Fruit fly (Drosophila melanogaster) whole organism, adult: ENCODE measurements around the gene waw.
A peak's percentile ranks its signal among the peaks of the same experiment; 100 is the strongest.

Experiments used
- CG11617 ChIP-seq: fragments of 200-800 bp; sonication (Bioruptor generic); optimal IDR thresholded peaks from 2 replicates; lab custom pipeline; 2017; ENCODE audit warnings: mild to moderate bottlenecking, missing biosample characterization, missing genetic modification reagents, missing genetic modification characterization
- CG12768 ChIP-seq: fragments of 200-800 bp; sonication (Bioruptor generic); optimal IDR thresholded peaks from 2 replicates; lab custom pipeline; 2017; ENCODE audit warnings: missing biosample characterization, missing genetic modification characterization, mild to moderate bottlenecking, moderate library complexity, missing genetic modification reagents
- CG14711 ChIP-seq: fragments of 200-800 bp; sonication (Bioruptor generic); optimal IDR thresholded peaks from 2 replicates; lab custom pipeline; 2018; ENCODE audit warnings: missing biosample characterization, mild to moderate bottlenecking, missing genetic modification characterization, moderate library complexity
- CG1620 ChIP-seq: fragments of 200-800 bp; sonication (Bioruptor generic); optimal IDR thresholded peaks from 2 replicates; lab custom pipeline; 2016; ENCODE audit warnings: missing biosample characterization, missing genetic modification characterization
- CG33017 ChIP-seq: fragments of 200-800 bp; sonication (Bioruptor generic); optimal IDR thresholded peaks from 2 replicates; lab custom pipeline; 2018; ENCODE audit warnings: missing biosample characterization, mild to moderate bottlenecking, missing genetic modification characterization, moderate library complexity
- CG5204 ChIP-seq: fragments of 200-800 bp; sonication (Bioruptor generic); optimal IDR thresholded peaks from 2 replicates; lab custom pipeline; 2016; ENCODE audit warnings: missing biosample characterization, missing genetic modification characterization
- CG7045 ChIP-seq: fragments of 200-800 bp; sonication (Bioruptor generic); optimal IDR thresholded peaks from 2 replicates; lab custom pipeline; 2017; ENCODE audit warnings: missing biosample characterization, mild to moderate bottlenecking, missing genetic modification characterization
- CG7101 ChIP-seq: fragments of 200-800 bp; sonication (Bioruptor generic); optimal IDR thresholded peaks from 2 replicates; lab custom pipeline; 2018; ENCODE audit warnings: missing biosample characterization, mild to moderate bottlenecking, missing genetic modification characterization, moderate library complexity
- Clk ChIP-seq: fragments of 200-800 bp; sonication (Bioruptor generic); optimal IDR thresholded peaks from 2 replicates; lab custom pipeline; 2017; ENCODE audit warnings: missing biosample characterization, missing genetic modification characterization
- Crg-1 ChIP-seq: fragments of 200-800 bp; sonication (Bioruptor generic); optimal IDR thresholded peaks from 2 replicates; lab custom pipeline; 2016; ENCODE audit warnings: missing biosample characterization, missing genetic modification characterization
- Hr96 ChIP-seq: fragments of 200-800 bp; sonication (Bioruptor generic); optimal IDR thresholded peaks from 2 replicates; lab custom pipeline; 2016; ENCODE audit warnings: missing biosample characterization, missing genetic modification characterization
- Mnt ChIP-seq: fragments of 200-800 bp; sonication (Bioruptor generic); optimal IDR thresholded peaks from 2 replicates; lab custom pipeline; 2016; ENCODE audit warnings: missing biosample characterization, mild to moderate bottlenecking, missing genetic modification characterization
- bab1 ChIP-seq: fragments of 200-800 bp; sonication (Bioruptor generic); optimal IDR thresholded peaks from 3 replicates; lab custom pipeline; 2019; ENCODE audit warnings: missing biosample characterization, mild to moderate bottlenecking, missing genetic modification characterization, moderate library complexity
- cic ChIP-seq: fragments of 200-800 bp; sonication (Bioruptor generic); optimal IDR thresholded peaks from 2 replicates; lab custom pipeline; 2017; ENCODE audit warnings: missing biosample characterization, mild to moderate bottlenecking, missing genetic modification characterization, moderate library complexity
- cnc ChIP-seq, 2 experiments: fragments of >200 bp; optimal IDR thresholded peaks; 2 replicates each; lab custom pipeline; 2017
- kay ChIP-seq: fragments of 200-800 bp; sonication (Bioruptor generic); peaks from one replicate; lab custom pipeline; 2016; ENCODE audit warnings: missing biosample characterization, missing genetic modification characterization, borderline replicate concordance
- ovo ChIP-seq: fragments of 200-800 bp; sonication (Bioruptor generic); optimal IDR thresholded peaks from 2 replicates; lab custom pipeline; 2016; ENCODE audit warnings: missing biosample characterization, missing genetic modification characterization
- pad ChIP-seq: fragments of 200-800 bp; sonication (Bioruptor generic); optimal IDR thresholded peaks from 3 replicates; lab custom pipeline; 2017; ENCODE audit warnings: missing biosample characterization, missing genetic modification characterization, mild to moderate bottlenecking, moderate library complexity, missing genetic modification reagents
- tj ChIP-seq: fragments of 200-800 bp; sonication (Bioruptor generic); optimal IDR thresholded peaks from 3 replicates; lab custom pipeline; 2017; ENCODE audit warnings: missing biosample characterization, mild to moderate bottlenecking, missing genetic modification characterization, moderate library complexity
- toe ChIP-seq: fragments of 200-800 bp; sonication (Bioruptor generic); optimal IDR thresholded peaks from 2 replicates; lab custom pipeline; 2016; ENCODE audit warnings: missing biosample characterization, missing genetic modification characterization

waw gene

DNA sequence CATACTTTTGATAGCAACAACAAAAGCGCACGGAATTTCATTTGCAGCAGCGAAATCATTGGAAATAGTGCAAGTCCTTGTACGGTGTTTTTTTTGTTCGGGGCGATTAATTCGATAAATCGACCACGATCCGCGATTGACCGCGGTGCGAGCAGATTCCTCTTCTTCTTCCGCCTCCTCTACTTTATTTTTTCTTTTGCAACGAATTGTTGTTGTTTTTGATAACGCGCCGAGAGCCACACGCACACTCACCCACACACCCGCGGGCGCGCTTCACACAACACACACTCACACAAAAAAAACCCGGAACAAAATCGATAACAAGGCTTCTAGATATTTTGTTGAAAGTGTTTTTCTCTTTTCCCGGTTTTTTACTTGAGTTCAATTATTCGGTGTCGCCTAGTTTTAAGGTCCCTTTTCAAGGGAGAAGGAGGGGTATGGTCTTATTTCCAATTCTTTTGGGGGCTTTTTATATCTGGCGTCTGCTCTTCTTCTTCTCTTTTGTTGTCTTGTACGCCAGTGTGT lies 39.6 kb upstream of the waw start:
- TF ChIP-seq cnc (optimal IDR thresholded peaks at IDR 0.05; lab: Kevin White, UChicago), result no peak
- no peak for TF ChIP-seq CG1620 (GFP tag; lab: Kevin White, UChicago)
- TF ChIP-seq tj, result no peak
- no peak for TF ChIP-seq Clk (GFP tag; lab: Kevin White, UChicago)
- TF ChIP-seq CG12768 (GFP tag; lab: Kevin White, UChicago), result no peak
- TF ChIP-seq Hr96, result no peak
- no peak for TF ChIP-seq kay (GFP tag; lab: Kevin White, UChicago)
- no peak for TF ChIP-seq bab1 (GFP tag; lab: Kevin White, UChicago)
- TF ChIP-seq pad (GFP tag; lab: Kevin White, UChicago), result no peak
- no peak for TF ChIP-seq CG14711 (tag; lab: Kevin White, UChicago)
- TF ChIP-seq CG33017 (tag; lab: Kevin White, UChicago), result no peak
- TF ChIP-seq Mnt (GFP tag; lab: Kevin White, UChicago), result no peak
- TF ChIP-seq CG7101 (tag; lab: Kevin White, UChicago), result no peak
- TF ChIP-seq cic (GFP tag; lab: Kevin White, UChicago), result no peak
- TF ChIP-seq CG7045 (GFP tag; lab: Kevin White, UChicago), result no peak
- no peak for TF ChIP-seq toe (GFP tag; lab: Kevin White, UChicago)
- no peak for TF ChIP-seq ovo (GFP tag; lab: Kevin White, UChicago)

DNA sequence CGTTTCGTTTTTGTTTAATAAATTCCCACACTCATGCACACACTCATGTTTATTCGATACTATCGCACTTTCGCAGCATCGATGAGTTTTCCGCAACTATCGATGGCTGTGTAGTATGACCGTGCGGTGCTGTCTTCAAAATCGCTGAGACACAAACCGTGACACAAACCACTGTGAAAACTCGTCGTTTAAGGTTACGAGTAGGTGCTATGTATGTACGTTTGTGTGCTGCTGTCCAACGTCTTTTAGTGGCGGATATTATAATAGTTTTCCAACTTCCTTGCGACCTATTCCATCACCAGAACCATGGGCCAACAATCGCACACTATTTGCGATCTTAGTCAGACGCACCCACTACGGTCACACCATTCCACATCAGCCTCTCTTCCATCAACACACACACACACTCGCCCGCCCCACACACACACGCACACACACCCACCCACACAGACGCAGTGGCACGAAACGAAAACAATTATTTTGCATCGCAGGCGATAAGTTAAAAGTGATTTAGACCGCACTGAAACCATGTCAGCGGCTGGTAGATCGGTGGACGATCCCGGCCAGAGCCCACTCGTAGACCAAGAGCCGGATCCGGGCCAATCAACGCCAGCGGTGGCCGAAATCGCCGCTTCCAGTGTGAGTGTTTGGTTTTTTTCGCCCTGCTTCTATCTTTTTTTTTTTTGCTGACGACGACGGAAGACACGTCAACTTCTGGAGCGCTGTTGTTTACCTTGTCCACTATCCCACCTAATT lies 38.7 kb upstream of the waw start, which contains the start of the genes Dd and CG1486:
Gene Dd, minus strand, starts transcription at position 77 of the 756 bp plus-strand sequence.
Gene CG1486, plus strand, starts transcription at position 114 of the 756 bp plus-strand sequence.
- TF ChIP-seq Mnt (GFP tag; lab: Kevin White, UChicago) (peak; percentile 51), CG1620 (GFP tag; lab: Kevin White, UChicago) (no peak), CG7101 (tag; lab: Kevin White, UChicago) (peak; percentile 27), ovo (GFP tag; lab: Kevin White, UChicago) (no peak), pad (GFP tag; lab: Kevin White, UChicago) (peak; percentile 36), tj (peak; percentile 94), CG11617 (peak; percentile 8), bab1 (GFP tag; lab: Kevin White, UChicago) (peak; percentile 15)

DNA sequence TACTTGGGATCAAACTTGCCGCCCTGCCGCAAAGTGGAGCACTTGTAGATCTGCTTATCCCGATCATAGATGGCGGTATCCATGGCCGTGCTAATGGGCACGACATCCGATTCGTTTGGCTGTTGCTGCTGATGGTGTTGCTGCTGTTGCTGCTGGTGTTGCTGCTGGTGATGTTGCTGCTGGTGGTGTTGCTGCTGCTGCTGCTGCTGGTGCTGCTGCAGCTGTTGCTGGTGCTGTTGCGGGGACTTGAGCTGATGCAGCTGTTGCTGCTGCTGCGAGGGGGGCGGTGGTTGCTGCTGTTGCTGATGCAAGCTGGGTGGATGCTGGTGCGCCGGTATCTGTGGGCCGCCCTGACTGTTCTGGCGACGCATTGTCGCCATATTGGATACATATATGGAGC lies 29.7 kb upstream of the waw start:
- TF ChIP-seq CG12768 (GFP tag; lab: Kevin White, UChicago), result no peak
- no peak for TF ChIP-seq Hr96
- TF ChIP-seq Clk (GFP tag; lab: Kevin White, UChicago), result no peak

DNA sequence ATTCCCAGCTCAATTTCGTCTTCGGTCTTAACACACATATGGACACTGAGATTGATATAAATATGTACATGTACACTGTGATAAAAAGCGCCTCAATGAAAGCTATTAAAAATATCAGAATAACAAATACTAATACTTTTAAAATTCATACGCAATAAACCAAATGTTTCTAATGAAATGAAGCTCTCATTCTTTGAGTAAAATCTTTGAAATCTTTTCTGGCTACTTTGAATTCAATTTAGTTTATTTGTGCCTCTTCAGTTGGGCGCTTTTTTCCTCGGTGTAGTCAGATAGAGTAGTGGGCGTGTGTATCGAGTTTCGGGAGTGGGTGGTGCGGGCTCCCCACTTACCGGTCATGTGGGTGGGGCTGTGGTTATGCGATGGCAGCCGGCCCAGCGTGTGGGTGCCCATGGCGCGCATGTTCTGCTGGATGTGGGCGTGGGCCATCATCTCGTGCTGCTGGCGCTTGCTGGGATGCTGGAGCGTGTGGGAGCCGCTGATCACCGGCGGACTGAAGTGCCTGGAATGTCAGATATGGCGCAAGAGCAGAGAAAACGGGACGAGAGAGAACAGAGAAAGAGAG lies 28.2 kb upstream of the waw start:
- TF ChIP-seq ovo (GFP tag; lab: Kevin White, UChicago), result no peak
- no peak for TF ChIP-seq CG12768 (GFP tag; lab: Kevin White, UChicago)
- no peak for TF ChIP-seq CG7101 (tag; lab: Kevin White, UChicago)
- no peak for TF ChIP-seq cic (GFP tag; lab: Kevin White, UChicago)
- no peak for TF ChIP-seq CG7045 (GFP tag; lab: Kevin White, UChicago)
- TF ChIP-seq CG11617, result no peak
- TF ChIP-seq CG1620 (GFP tag; lab: Kevin White, UChicago), result no peak
- no peak for TF ChIP-seq Crg-1
- TF ChIP-seq pad (GFP tag; lab: Kevin White, UChicago), result no peak
- TF ChIP-seq tj, result no peak
- TF ChIP-seq Clk (GFP tag; lab: Kevin White, UChicago), result no peak
- no peak for TF ChIP-seq CG14711 (tag; lab: Kevin White, UChicago)
- TF ChIP-seq Mnt (GFP tag; lab: Kevin White, UChicago), result no peak
- TF ChIP-seq kay (GFP tag; lab: Kevin White, UChicago), result no peak
- no peak for TF ChIP-seq cnc (optimal IDR thresholded peaks at IDR 0.05; lab: Kevin White, UChicago)

DNA sequence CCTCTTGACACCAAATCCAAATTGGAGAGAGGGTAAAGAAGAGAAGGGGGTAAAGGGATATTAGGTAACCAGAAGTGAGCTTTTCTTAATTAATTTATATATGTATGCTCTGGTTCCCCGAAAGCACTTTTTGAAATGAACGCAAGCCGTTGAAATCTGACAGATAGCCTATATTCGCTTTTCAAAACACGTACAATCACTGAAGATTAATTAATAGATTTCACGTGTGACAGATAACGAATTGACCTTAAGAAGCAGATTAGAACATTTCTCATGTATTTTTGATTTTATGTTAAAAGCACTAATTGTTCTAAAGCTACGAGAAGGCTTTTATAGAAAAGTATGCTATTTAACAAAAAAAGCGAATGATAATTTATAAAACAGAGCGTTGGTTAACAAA lies 25.8 kb upstream of the waw start:
- no peak for TF ChIP-seq Hr96
- TF ChIP-seq pad (GFP tag; lab: Kevin White, UChicago), result no peak
- no peak for TF ChIP-seq Mnt (GFP tag; lab: Kevin White, UChicago)
- TF ChIP-seq bab1 (GFP tag; lab: Kevin White, UChicago), result no peak
- TF ChIP-seq CG11617, result no peak
- no peak for TF ChIP-seq toe (GFP tag; lab: Kevin White, UChicago)
- TF ChIP-seq cic (GFP tag; lab: Kevin White, UChicago), result no peak
- no peak for TF ChIP-seq ovo (GFP tag; lab: Kevin White, UChicago)
- no peak for TF ChIP-seq CG7045 (GFP tag; lab: Kevin White, UChicago)
- TF ChIP-seq kay (GFP tag; lab: Kevin White, UChicago), result no peak
- no peak for TF ChIP-seq Crg-1
- TF ChIP-seq CG1620 (GFP tag; lab: Kevin White, UChicago), result no peak
- no peak for TF ChIP-seq CG7101 (tag; lab: Kevin White, UChicago)
- no peak for TF ChIP-seq CG12768 (GFP tag; lab: Kevin White, UChicago)
- no peak for TF ChIP-seq Clk (GFP tag; lab: Kevin White, UChicago)
- TF ChIP-seq cnc (optimal IDR thresholded peaks at IDR 0.05; lab: Kevin White, UChicago), result no peak
- no peak for TF ChIP-seq CG5204 (GFP tag; lab: Kevin White, UChicago)

DNA sequence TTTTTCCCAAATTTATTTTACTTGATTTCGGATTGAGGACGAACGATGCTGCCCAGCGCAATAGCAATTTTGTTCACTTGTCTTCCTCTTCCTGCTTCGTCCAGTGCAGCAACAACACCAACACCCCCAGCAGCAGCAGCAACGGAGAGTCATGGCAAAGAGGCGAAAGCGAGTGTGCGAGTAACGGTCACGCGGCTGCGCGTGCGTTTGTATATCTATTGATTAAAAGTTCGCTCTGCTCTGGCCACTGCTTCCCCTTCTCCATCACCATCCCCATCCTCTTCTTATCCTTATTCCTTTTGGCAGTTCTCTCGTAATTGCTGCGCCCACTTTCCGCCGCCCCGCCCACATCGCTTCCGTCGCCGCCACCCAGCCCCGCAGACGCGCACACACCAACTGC lies 24.7 kb upstream of the waw start:
- no peak for TF ChIP-seq Hr96
- TF ChIP-seq CG7101 (tag; lab: Kevin White, UChicago), result no peak
- TF ChIP-seq bab1 (GFP tag; lab: Kevin White, UChicago), result no peak
- no peak for TF ChIP-seq CG5204 (GFP tag; lab: Kevin White, UChicago)
- TF ChIP-seq ovo (GFP tag; lab: Kevin White, UChicago), result peak; percentile 18
- no peak for TF ChIP-seq cnc (optimal IDR thresholded peaks at IDR 0.05; lab: Kevin White, UChicago)
